Worm (Caenorhabditis elegans) whole organism, young adult: ENCODE results near the gene spsb-1.
A peak's percentile ranks its signal among the peaks of the same experiment; 100 is the strongest.

Source experiments
- D2030.7 ChIP-seq: fragments of 200-800 bp; sonication (Bioruptor generic); IDR thresholded peaks from 2 replicates; pipeline ENCODE4 v1.3.6; 2022; ENCODE audit warnings: missing genetic modification reagents, missing genetic modification characterization, missing compliant biosample characterization
- F22D6.2 ChIP-seq: sonication (generic microtip); optimal IDR thresholded peaks from 2 replicates; lab custom pipeline; 2016; ENCODE audit warnings: mild to moderate bottlenecking, missing genetic modification characterization, missing compliant biosample characterization
- K12H6.12 ChIP-seq: fragments of 200-800 bp; sonication (Bioruptor generic); optimal IDR thresholded peaks from 2 replicates; lab custom pipeline; 2018; ENCODE audit warnings: mild to moderate bottlenecking, missing genetic modification characterization, missing compliant biosample characterization
- Y53F4B.3 ChIP-seq: fragments of 200-800 bp; sonication (Bioruptor generic); IDR thresholded peaks from 2 replicates; pipeline ENCODE4 v1.3.6; 2022; ENCODE audit warnings: missing genetic modification reagents, missing genetic modification characterization, missing compliant biosample characterization
- akir-1 ChIP-seq: fragments of 200-800 bp; sonication (Bioruptor generic); optimal IDR thresholded peaks from 2 replicates; lab custom pipeline; 2018; ENCODE audit warnings: mild to moderate bottlenecking, missing genetic modification characterization, moderate library complexity, missing compliant biosample characterization
- atf-7 ChIP-seq: sonication (generic microtip); optimal IDR thresholded peaks from 2 replicates; lab custom pipeline; 2017; ENCODE audit warnings: mild to moderate bottlenecking, missing genetic modification characterization, missing compliant biosample characterization
- attf-6 ChIP-seq: fragments of 200-800 bp; sonication (Bioruptor generic); IDR thresholded peaks from 2 replicates; pipeline ENCODE4 v1.3.6; 2022; ENCODE audit warnings: missing genetic modification reagents, missing genetic modification characterization, missing compliant biosample characterization
- bed-1 ChIP-seq: fragments of 200-800 bp; sonication (Bioruptor generic); IDR thresholded peaks from 2 replicates; pipeline ENCODE4 v1.3.6; 2022; ENCODE audit warnings: missing genetic modification reagents, missing genetic modification characterization, missing compliant biosample characterization
- cebp-2 ChIP-seq: fragments of 200-800 bp; sonication (Bioruptor generic); IDR thresholded peaks from 2 replicates; pipeline ENCODE4 v1.3.6; 2022; ENCODE audit warnings: missing genetic modification characterization, missing compliant biosample characterization
- ceh-100 ChIP-seq: fragments of 200-800 bp; sonication (Bioruptor generic); IDR thresholded peaks from 2 replicates; pipeline ENCODE4 v1.3.6; 2022; ENCODE audit warnings: missing genetic modification reagents, missing genetic modification characterization, missing compliant biosample characterization
- ceh-27 ChIP-seq: fragments of 200-800 bp; sonication (Bioruptor generic); optimal IDR thresholded peaks from 2 replicates; lab custom pipeline; 2018; ENCODE audit warnings: mild to moderate bottlenecking, missing genetic modification characterization, moderate library complexity, missing compliant biosample characterization
- ceh-40 ChIP-seq: fragments of 200-800 bp; sonication (Bioruptor generic); IDR thresholded peaks from 2 replicates; pipeline ENCODE4 v1.3.6; 2022; ENCODE audit warnings: missing genetic modification characterization, missing compliant biosample characterization
- ceh-91 ChIP-seq: fragments of 200-800 bp; sonication (Bioruptor generic); IDR thresholded peaks from 2 replicates; pipeline ENCODE4 v1.3.6; 2022; ENCODE audit warnings: missing genetic modification reagents, missing genetic modification characterization, missing compliant biosample characterization
- chd-7 ChIP-seq: sonication (generic microtip); optimal IDR thresholded peaks from 2 replicates; lab custom pipeline; 2016; ENCODE audit warnings: mild to moderate bottlenecking, missing genetic modification characterization, moderate library complexity, missing compliant biosample characterization
- dpl-1 ChIP-seq: fragments of 150-350 bp; optimal IDR thresholded peaks from 2 replicates; lab custom pipeline; 2014; ENCODE audit warnings: missing biosample characterization, missing genetic modification reagents, missing genetic modification characterization
- efl-1 ChIP-seq: fragments of 150-350 bp; optimal IDR thresholded peaks from 2 replicates; lab custom pipeline; 2014; ENCODE audit warnings: missing biosample characterization, missing genetic modification reagents, missing genetic modification characterization
- egl-44 ChIP-seq: fragments of 200-800 bp; sonication (Bioruptor generic); IDR thresholded peaks from 2 replicates; pipeline ENCODE4 v1.3.6; 2022; ENCODE audit warnings: missing genetic modification reagents, missing genetic modification characterization, missing compliant biosample characterization
- egrh-3 ChIP-seq: fragments of 200-800 bp; sonication (Bioruptor generic); IDR thresholded peaks from 2 replicates; pipeline ENCODE4 v1.3.6; 2022; ENCODE audit warnings: missing genetic modification reagents, missing genetic modification characterization, missing compliant biosample characterization
- ets-4 ChIP-seq: fragments of 200-800 bp; sonication (Bioruptor generic); optimal IDR thresholded peaks from 2 replicates; lab custom pipeline; 2018; ENCODE audit warnings: mild to moderate bottlenecking, missing genetic modification characterization, missing compliant biosample characterization
- lag-1 ChIP-seq: fragments of 200-800 bp; sonication (Bioruptor generic); IDR thresholded peaks from 2 replicates; pipeline ENCODE4 v1.3.6; 2022; ENCODE audit warnings: missing genetic modification reagents, missing genetic modification characterization, missing compliant biosample characterization
- lin-40 ChIP-seq: sonication (generic microtip); optimal IDR thresholded peaks from 2 replicates; lab custom pipeline; 2016; ENCODE audit warnings: missing genetic modification characterization, mild to moderate bottlenecking, missing compliant biosample characterization, missing genotype, missing genetic modification reagents
- madf-10 ChIP-seq: sonication (generic microtip); optimal IDR thresholded peaks from 2 replicates; lab custom pipeline; 2016; ENCODE audit warnings: mild to moderate bottlenecking, missing genetic modification characterization, missing compliant biosample characterization
- madf-6 ChIP-seq: fragments of 200-800 bp; sonication (Bioruptor generic); IDR thresholded peaks from 2 replicates; pipeline ENCODE4 v1.3.6; 2022; ENCODE audit warnings: missing genetic modification reagents, missing genetic modification characterization, missing compliant biosample characterization
- madf-8 ChIP-seq: fragments of 200-800 bp; sonication (Bioruptor generic); conservative IDR thresholded peaks from 2 replicates; pipeline ENCODE4 v1.3.6; 2022; ENCODE audit warnings: missing genetic modification reagents, missing genetic modification characterization, missing compliant biosample characterization
- mcd-1 ChIP-seq: fragments of 200-800 bp; sonication (Bioruptor generic); IDR thresholded peaks from 2 replicates; pipeline ENCODE4 v1.3.6; 2022; ENCODE audit warnings: missing genetic modification reagents, missing genetic modification characterization, missing compliant biosample characterization
- mel-28 ChIP-seq: sonication (generic microtip); optimal IDR thresholded peaks from 2 replicates; lab custom pipeline; 2016; ENCODE audit warnings: borderline replicate concordance, mild to moderate bottlenecking, missing genetic modification characterization, missing compliant biosample characterization
- mes-4 ChIP-seq: sonication (generic microtip); optimal IDR thresholded peaks from 2 replicates; lab custom pipeline; 2016; ENCODE audit warnings: missing genotype, missing genetic modification characterization, missing compliant biosample characterization
- nfya-1 ChIP-seq: sonication (generic microtip); optimal IDR thresholded peaks from 2 replicates; lab custom pipeline; 2017; ENCODE audit warnings: antibody characterized with exemption, missing compliant biosample characterization, missing genetic modification characterization, borderline replicate concordance; ENCODE audit not compliant: insufficient read depth
- nfya-2 ChIP-seq: fragments of 200-800 bp; sonication (Bioruptor generic); IDR thresholded peaks from 2 replicates; pipeline ENCODE4 v1.3.6; 2022; ENCODE audit warnings: missing genetic modification reagents, missing genetic modification characterization, missing compliant biosample characterization
- nfyb-1 ChIP-seq: fragments of 200-800 bp; sonication (Bioruptor generic); IDR thresholded peaks from 2 replicates; pipeline ENCODE4 v1.3.6; 2022; ENCODE audit warnings: missing genetic modification reagents, missing genetic modification characterization, missing compliant biosample characterization
- nhr-80 ChIP-seq: sonication (generic microtip); optimal IDR thresholded peaks from 2 replicates; lab custom pipeline; 2016; ENCODE audit warnings: missing genetic modification characterization, missing compliant biosample characterization
- snpc-3.4 ChIP-seq: sonication (generic microtip); optimal IDR thresholded peaks from 2 replicates; lab custom pipeline; 2017; ENCODE audit warnings: missing genetic modification characterization, mild to moderate bottlenecking, missing compliant biosample characterization, antibody characterized with exemption, moderate library complexity, missing genotype, missing genetic modification reagents
- snpc-4 ChIP-seq, 5 experiments: fragments of 150-350 bp in 1 of 5; sonication (generic microtip) in 4 of 5; optimal IDR thresholded peaks; 2 replicates each; lab custom pipeline; 2014 to 2018; ENCODE audit warnings: missing genetic modification characterization in 5 of 5, missing biosample characterization in 3 of 5, antibody characterized with exemption in 2 of 5, mild to moderate bottlenecking in 2 of 5, missing compliant biosample characterization in 2 of 5, missing genotype in 2 of 5, moderate library complexity in 2 of 5, missing genetic modification reagents in 1 of 5
- tbx-9 ChIP-seq: sonication (generic microtip); optimal IDR thresholded peaks from 2 replicates; lab custom pipeline; 2016; ENCODE audit warnings: borderline replicate concordance, missing genetic modification characterization, inconsistent platforms, missing compliant biosample characterization
- unc-130 ChIP-seq: sonication (generic microtip); optimal IDR thresholded peaks from 2 replicates; lab custom pipeline; 2016; ENCODE audit warnings: missing genetic modification reagents, missing genetic modification characterization, missing compliant biosample characterization
- zfh-2 ChIP-seq: fragments of 200-800 bp; sonication (Bioruptor generic); conservative IDR thresholded peaks from 2 replicates; pipeline ENCODE4 v1.3.6; 2022; ENCODE audit warnings: missing genetic modification reagents, missing genetic modification characterization, missing compliant biosample characterization
- ztf-22 ChIP-seq: fragments of 200-800 bp; sonication (Bioruptor generic); optimal IDR thresholded peaks from 2 replicates; lab custom pipeline; 2018; ENCODE audit warnings: mild to moderate bottlenecking, missing genetic modification characterization, moderate library complexity, missing compliant biosample characterization
- ztf-25 ChIP-seq: fragments of 200-800 bp; sonication (Bioruptor generic); IDR thresholded peaks from 2 replicates; pipeline ENCODE4 v1.3.6; 2022; ENCODE audit warnings: missing genetic modification reagents, missing genetic modification characterization, missing compliant biosample characterization

The spsb-1 gene

DNA sequence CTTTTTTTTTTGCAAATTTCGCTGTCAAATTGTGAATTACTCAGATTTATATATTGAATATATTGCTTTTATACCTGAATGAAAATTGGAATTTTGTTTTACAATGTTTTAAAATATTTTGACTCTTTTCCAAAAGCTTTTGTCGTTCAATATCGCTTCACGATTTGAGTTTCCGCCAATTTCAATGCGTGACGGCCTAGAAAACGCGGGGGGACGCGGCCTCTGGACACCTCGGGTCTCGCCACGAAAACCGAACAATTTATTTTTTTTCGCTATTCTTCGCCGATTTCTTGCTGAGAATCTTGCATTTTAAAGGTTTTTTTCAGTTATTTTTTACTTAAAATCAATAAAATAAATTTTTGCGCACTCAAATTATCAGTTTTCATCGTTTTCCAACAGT, 36.2 kb downstream of the spsb-1 start, which contains the start of gene Y46E12BL.2 (continued):
- TF ChIP-seq ceh-91 (GFP tag; lab: Robert Waterston, UW) = peak; percentile 85
- peak; percentile 80 for TF ChIP-seq dpl-1
- TF ChIP-seq madf-10 (tag; lab: Kevin White, UChicago) = peak; percentile 13
- TF ChIP-seq ceh-27 (GFP tag; lab: Kevin White, UChicago) = peak; percentile 81
- TF ChIP-seq ceh-100 = peak; percentile 70
- TF ChIP-seq ceh-40 (GFP tag; lab: Robert Waterston, UW) = no peak

ce11 chrII:15233219-15233618, 36.7 kb downstream of the spsb-1 start:
- peak; percentile 10; the same call in 1 of the 2 replicates for TF ChIP-seq egrh-3 (GFP tag; lab: Robert Waterston, UW)
- TF ChIP-seq unc-130 (GFP tag; lab: Kevin White, UChicago) = no peak
- peak; percentile 62; the same call in 1 of the 2 replicates for TF ChIP-seq zfh-2 (GFP tag; lab: Robert Waterston, UW)
- peak; percentile 33; the same call in 1 of the 2 replicates for TF ChIP-seq nfyb-1
- TF ChIP-seq bed-1 (GFP tag; lab: Robert Waterston, UW) = 0 out of 2 replicates have a peak, but pooled peaks have one; percentile 10
- 0 out of 2 replicates have a peak, but pooled peaks have one; percentile 13 for TF ChIP-seq mcd-1
- TF ChIP-seq mel-28 (tag; lab: Kevin White, UChicago) = no peak
- no peak for TF ChIP-seq madf-8 (GFP tag; lab: Robert Waterston, UW)

DNA sequence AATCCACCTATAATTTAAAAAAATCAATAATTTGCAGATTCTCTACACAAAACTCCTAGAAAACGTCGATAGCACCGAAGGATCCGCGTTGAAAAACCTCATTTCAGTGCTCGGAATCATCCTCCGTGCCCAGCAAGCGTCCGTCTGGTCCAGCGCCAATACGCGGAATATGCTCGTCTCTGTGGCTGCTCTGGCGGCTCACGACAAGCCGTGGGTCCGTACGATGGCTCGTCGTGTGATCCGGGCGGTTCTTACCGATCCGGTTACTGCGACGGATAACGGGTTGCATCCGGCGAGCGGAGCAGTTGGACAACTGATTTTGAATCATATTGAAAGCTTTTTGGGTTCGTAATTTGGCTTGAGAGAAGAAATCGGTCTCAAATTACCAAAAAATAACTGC, 39.1 kb downstream of the spsb-1 start:
- TF ChIP-seq zfh-2 (GFP tag; lab: Robert Waterston, UW) (peak; percentile 75), Y53F4B.3 (GFP tag; lab: Robert Waterston, UW) (no peak)

- TF ChIP-seq ztf-25 (GFP tag; lab: Robert Waterston, UW) (no peak), K12H6.12 (tag; lab: Kevin White, UChicago) (no peak), zfh-2 (GFP tag; lab: Robert Waterston, UW) (peak; percentile 65), tbx-9 (tag; lab: Kevin White, UChicago) (no peak), efl-1 (GFP tag; lab: Kevin White, UChicago) (no peak), akir-1 (no peak)
Measured at ce11 chrII:15237160-15237559, 40.6 kb downstream of the spsb-1 start.

- TF ChIP-seq zfh-2 (GFP tag; lab: Robert Waterston, UW) (peak; percentile 77), attf-6 (GFP tag; lab: Robert Waterston, UW) (no peak)
Measured at ce11 chrII:15239681-15240080, 43.1 kb downstream of the spsb-1 start.

- TF ChIP-seq D2030.7 (GFP tag; lab: Robert Waterston, UW) (peak; percentile 18; the same call in 1 of the 2 replicates), madf-6 (peak; percentile 31; the same call in 1 of the 2 replicates), lag-1 (no peak), mes-4 (tag; lab: Kevin White, UChicago) (no peak), ztf-25 (GFP tag; lab: Robert Waterston, UW) (no peak)
Measured at ce11 chrII:15244870-15245269, 48.3 kb downstream of the spsb-1 start.

- TF ChIP-seq Y53F4B.3 (GFP tag; lab: Robert Waterston, UW) (no peak), ets-4 (GFP tag; lab: Kevin White, UChicago) (peak; percentile 38), ztf-22 (peak; percentile 89), egl-44 (GFP tag; lab: Robert Waterston, UW) (no peak), chd-7 (no peak), nfya-1 (tag; lab: Kevin White, UChicago) (no peak), cebp-2 (GFP tag; lab: Robert Waterston, UW) (no peak), snpc-3.4 (tag; lab: Kevin White, UChicago) (no peak), lin-40 (tag; lab: Kevin White, UChicago) (peak; percentile 45), F22D6.2 (tag; lab: Kevin White, UChicago) (peak; percentile 31), atf-7 (tag; lab: Kevin White, UChicago) (peak; percentile 75), nhr-80 (tag; lab: Kevin White, UChicago) (peak; percentile 95), snpc-4 (GFP tag; optimal IDR thresholded peaks at IDR 0.05; lab: Kevin White, UChicago) (no peak), snpc-4 (tag; optimal IDR thresholded peaks at IDR 0.05; lab: Kevin White, UChicago) (peak in 1 of 4 experiments; percentile 35), nfya-2 (GFP tag; lab: Robert Waterston, UW) (no peak)
Measured at ce11 chrII:15251593-15251992, 55.1 kb downstream of the spsb-1 start, which contains the start of gene tig-3. tig-3 (minus strand) TSS chrII:15251792.
